Fruit fly (Drosophila melanogaster): ENCODE measurements around the gene CG34178.

CG34178 gene

DNA sequence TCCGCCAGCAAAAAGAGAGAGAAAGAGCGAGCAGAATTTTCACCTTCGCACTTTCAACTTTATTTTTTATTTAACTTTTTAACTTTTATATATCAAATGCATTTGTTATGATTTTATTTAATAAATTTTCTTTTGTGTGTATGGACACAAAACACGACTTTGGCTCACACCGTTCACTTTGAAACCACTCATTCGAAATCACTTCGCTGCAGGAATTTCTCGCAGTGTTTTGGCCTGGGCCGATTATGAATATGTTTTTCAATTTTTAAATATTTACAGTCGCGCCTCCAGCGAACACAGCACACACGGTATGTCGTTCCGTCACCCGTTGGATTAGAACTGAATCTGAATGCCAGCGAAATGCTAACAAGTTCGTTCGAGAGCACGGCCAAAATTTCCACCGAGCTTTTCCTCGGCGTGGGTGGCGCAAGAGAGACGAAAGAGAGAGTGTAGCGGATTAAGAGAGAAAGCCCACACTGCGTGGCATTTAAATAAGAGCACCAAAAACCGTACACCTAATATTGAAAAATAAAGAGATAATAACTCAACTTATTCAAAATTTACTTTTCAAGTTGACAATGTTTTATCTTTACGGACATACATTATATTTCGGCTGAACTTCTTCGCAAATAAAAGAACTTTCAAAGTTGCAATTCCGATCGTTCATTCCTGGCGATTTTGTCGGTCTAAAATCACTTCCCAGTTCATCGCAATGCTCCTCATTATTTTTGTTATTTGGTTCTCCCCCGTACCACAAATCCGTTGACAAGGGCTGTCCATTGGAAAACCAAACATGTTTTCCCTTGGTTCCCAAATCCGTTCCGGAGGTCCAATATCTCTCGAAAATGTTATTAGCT lies 7.4 kb downstream of the CG34178 start, which contains the start of gene CG15431 (continued):
- TF ChIP-seq BEAF-32 (GFP tag; optimal IDR thresholded peaks at IDR 0.05) (no peak), CG15269 (tag; optimal IDR thresholded peaks at IDR 0.05) (peak; percentile 65), tap (tag; optimal IDR thresholded peaks at IDR 0.05) (peak; percentile 24), CG16779 (GFP tag; IDR thresholded peaks at IDR 0.05) (0 out of 2 replicates have a peak, but pooled peaks have one; percentile 63), CG16815 (GFP tag; optimal IDR thresholded peaks at IDR 0.05) (no peak), en (GFP tag; optimal IDR thresholded peaks at IDR 0.05) (no peak), gfzf (GFP tag; optimal IDR thresholded peaks at IDR 0.05) (no peak), nom (GFP tag; optimal IDR thresholded peaks at IDR 0.05) (no peak), CG1529 (GFP tag; optimal IDR thresholded peaks at IDR 0.05) (no peak), lab (GFP tag; optimal IDR thresholded peaks at IDR 0.05) (peak; percentile 82), CG1602 (GFP tag; optimal IDR thresholded peaks at IDR 0.05) (no peak), fd102C (GFP tag; optimal IDR thresholded peaks at IDR 0.05) (no peak), hbn (GFP tag; IDR thresholded peaks at IDR 0.05; ENCODE audit: partially characterized antibody) (no peak), Dll (GFP tag; IDR thresholded peaks at IDR 0.05; ENCODE audit: partially characterized antibody) (no peak), CG2875 (GFP tag; optimal IDR thresholded peaks at IDR 0.05) (no peak), zfh1 (GFP tag; IDR thresholded peaks at IDR 0.05) (peak; percentile 40; the same call in 1 of the 3 replicates), Ets97D (GFP tag; optimal IDR thresholded peaks at IDR 0.05) (no peak), CG17359 (tag; optimal IDR thresholded peaks at IDR 0.05) (peak; percentile 63), CG13424 (tag; optimal IDR thresholded peaks at IDR 0.05) (peak; percentile 44), D19B (GFP tag; optimal IDR thresholded peaks at IDR 0.05) (no peak), pfk (GFP tag; optimal IDR thresholded peaks at IDR 0.05) (no peak), kah (GFP tag; optimal IDR thresholded peaks at IDR 0.05) (no peak), Camta (GFP tag; optimal IDR thresholded peaks at IDR 0.05) (no peak), Sox102F (GFP tag; optimal IDR thresholded peaks at IDR 0.05) (no peak), z (GFP tag; IDR thresholded peaks at IDR 0.05) (no peak), CG2678 (tag; optimal IDR thresholded peaks at IDR 0.05) (peak; percentile 69), CG10321 (GFP tag; IDR thresholded peaks at IDR 0.05) (0 out of 2 replicates have a peak, but pooled peaks have one; percentile 41), CG17612 (GFP tag; IDR thresholded peaks at IDR 0.05) (no peak), fu2 (GFP tag; optimal IDR thresholded peaks at IDR 0.05) (no peak), CG3163 (GFP tag; optimal IDR thresholded peaks at IDR 0.05) (peak; percentile 96), Gsc (GFP tag; IDR thresholded peaks at IDR 0.05) (no peak), Atf-2 (GFP tag; optimal IDR thresholded peaks at IDR 0.05) (no peak), Taf1 (GFP tag; IDR thresholded peaks at IDR 0.05) (peak; percentile 46; the same call in 1 of the 2 replicates), schlank (tag; optimal IDR thresholded peaks at IDR 0.05) (no peak), Lim3 (GFP tag; IDR thresholded peaks at IDR 0.05) (no peak), CG8765 (GFP tag; IDR thresholded peaks at IDR 0.05) (no peak), Spps (tag; optimal IDR thresholded peaks at IDR 0.05) (no peak), Dek (tag; optimal IDR thresholded peaks at IDR 0.05) (peak; percentile 68), H2.0 (GFP tag; IDR thresholded peaks at IDR 0.05) (peak; percentile 57), Dbx (GFP tag; IDR thresholded peaks at IDR 0.05) (peak; percentile 77; the same call in 2 of the 3 replicates), CG12219 (GFP tag; optimal IDR thresholded peaks at IDR 0.05) (no peak), slp2 (GFP tag; optimal IDR thresholded peaks at IDR 0.05) (peak; percentile 13), pzg (GFP tag; optimal IDR thresholded peaks at IDR 0.05) (no peak), Jarid2 (GFP tag; optimal IDR thresholded peaks at IDR 0.05) (peak; percentile 82), CG7786 (GFP tag; optimal IDR thresholded peaks at IDR 0.05) (peak; percentile 13), CG30020 (tag; optimal IDR thresholded peaks at IDR 0.05) (no peak), eve (GFP tag; optimal IDR thresholded peaks at IDR 0.05) (no peak), Fer2 (tag; optimal IDR thresholded peaks at IDR 0.05) (no peak), eyg (GFP tag; optimal IDR thresholded peaks at IDR 0.05) (no peak)
